Worm (Caenorhabditis elegans) whole organism, late embryonic: ENCODE results near the gene C02F5.5.

Experiments
- ama-1 ChIP-seq: fragments of 150-350 bp; optimal IDR thresholded peaks from 2 replicates; lab custom pipeline; 2014
- ceh-31 ChIP-seq: sonication (generic microtip); optimal IDR thresholded peaks from 2 replicates; lab custom pipeline; 2016; ENCODE audit warnings: missing genetic modification characterization, missing compliant biosample characterization
- ceh-9 ChIP-seq: sonication (generic microtip); optimal IDR thresholded peaks from 2 replicates; lab custom pipeline; 2016; ENCODE audit warnings: mild to moderate bottlenecking, missing genetic modification characterization, inconsistent platforms, missing compliant biosample characterization
- ets-4 ChIP-seq: sonication (generic microtip); optimal IDR thresholded peaks from 2 replicates; lab custom pipeline; 2016; ENCODE audit warnings: missing genetic modification characterization, missing compliant biosample characterization
- madf-2 ChIP-seq: sonication (generic microtip); optimal IDR thresholded peaks from 2 replicates; lab custom pipeline; 2017; ENCODE audit warnings: missing genetic modification characterization, missing compliant biosample characterization
- nhr-232 ChIP-seq: sonication (generic microtip); optimal IDR thresholded peaks from 2 replicates; lab custom pipeline; 2016; ENCODE audit warnings: missing genetic modification characterization, missing compliant biosample characterization
- pag-3 ChIP-seq: sonication (generic microtip); optimal IDR thresholded peaks from 2 replicates; lab custom pipeline; 2016; ENCODE audit warnings: missing compliant biosample characterization, missing genetic modification characterization, borderline replicate concordance
- pha-4 ChIP-seq: fragments of 150-350 bp; optimal IDR thresholded peaks from 2 replicates; lab custom pipeline; 2018; ENCODE audit warnings: missing biosample characterization, missing genetic modification reagents, missing genetic modification characterization
- sox-4 ChIP-seq: sonication (generic microtip); optimal IDR thresholded peaks from 2 replicates; lab custom pipeline; 2017; ENCODE audit warnings: mild to moderate bottlenecking, missing genetic modification characterization, inconsistent platforms, missing compliant biosample characterization
- unc-42 ChIP-seq: sonication (generic microtip); optimal IDR thresholded peaks from 2 replicates; lab custom pipeline; 2016; ENCODE audit warnings: missing genotype, missing genetic modification characterization, missing compliant biosample characterization
- ztf-16 ChIP-seq: sonication (generic microtip); optimal IDR thresholded peaks from 2 replicates; lab custom pipeline; 2017; ENCODE audit warnings: missing genetic modification characterization, missing compliant biosample characterization

- TF ChIP-seq sox-4 (tag; lab: Kevin White, UChicago) (no peak), ama-1 (no peak), nhr-232 (tag; lab: Kevin White, UChicago) (no peak), pha-4 (no peak), ets-4 (no peak), madf-2 (tag; lab: Kevin White, UChicago) (no peak), pag-3 (tag; lab: Kevin White, UChicago) (no peak), ztf-16 (tag; lab: Kevin White, UChicago) (no peak), ceh-9 (tag; lab: Kevin White, UChicago) (no peak), ceh-31 (tag; lab: Kevin White, UChicago) (no peak), unc-42 (no peak)
Measured at ce11 chrIII:8224769-8225168, 11.2 kb upstream of the C02F5.5 start, which contains the start of gene mob-4.
